Worm (Caenorhabditis elegans): ENCODE results near the gene sqv-8.

The sqv-8 gene

ce11 chrII:9603419-9603818, 43.4 kb upstream of the sqv-8 start (continued):
- TF ChIP-seq nhr-237 (tag; optimal IDR thresholded peaks at IDR 0.05) (no peak), lin-15B (tag; optimal IDR thresholded peaks at IDR 0.05) (peak; percentile 63), snpc-4 (tag; optimal IDR thresholded peaks at IDR 0.05) (peak; percentile 42), zag-1 (tag; optimal IDR thresholded peaks at IDR 0.05) (no peak), unc-39 (tag; optimal IDR thresholded peaks at IDR 0.05) (no peak), aly-2 (tag; optimal IDR thresholded peaks at IDR 0.05) (no peak), fos-1 (tag; optimal IDR thresholded peaks at IDR 0.05) (no peak)

- no peak for TF ChIP-seq snpc-4 (tag; optimal IDR thresholded peaks at IDR 0.05)
- peak; percentile 87 for TF ChIP-seq pqm-1 (tag; optimal IDR thresholded peaks at IDR 0.05)
- TF ChIP-seq nhr-43 (tag; optimal IDR thresholded peaks at IDR 0.05; ENCODE audit: poor library complexity, severe bottlenecking): no peak
- peak; percentile 68 for TF ChIP-seq elt-2 (tag; optimal IDR thresholded peaks at IDR 0.05)
- TF ChIP-seq eor-1 (tag; optimal IDR thresholded peaks at IDR 0.05): no peak
- peak; percentile 35 for TF ChIP-seq ama-1 (optimal IDR thresholded peaks at IDR 0.05)
- no peak for TF ChIP-seq nhr-12 (tag; optimal IDR thresholded peaks at IDR 0.05)
- TF ChIP-seq lin-39 (tag; optimal IDR thresholded peaks at IDR 0.05): peak; percentile 34
- peak; percentile 3 for TF ChIP-seq nfya-1 (tag; optimal IDR thresholded peaks at IDR 0.05; ENCODE audit: insufficient read depth)
- peak; percentile 18 for TF ChIP-seq pha-4 (tag; optimal IDR thresholded peaks at IDR 0.05)
These were observed 42.7 kb upstream of the sqv-8 start for ce11 chrII:9604063-9604462.

DNA sequence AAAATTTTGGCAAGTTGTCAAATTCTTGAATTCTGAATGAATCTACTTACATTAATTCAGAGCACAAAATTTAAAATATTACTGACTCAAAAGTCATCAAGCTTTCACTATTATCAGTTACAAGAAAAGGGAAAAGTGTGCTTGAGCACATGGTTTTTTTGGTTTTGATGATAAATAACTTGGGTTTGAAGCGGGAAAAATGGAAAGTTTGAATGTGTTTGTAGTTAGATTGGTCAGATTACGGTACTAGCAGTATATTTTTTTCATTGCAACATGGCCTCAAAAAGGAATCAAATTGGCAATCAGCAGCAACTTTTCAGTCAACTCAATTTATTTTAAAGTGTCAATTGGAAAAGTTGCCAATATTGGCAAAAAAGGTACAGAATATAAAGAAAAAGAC, 42.1 kb upstream of the sqv-8 start:
- TF ChIP-seq eor-1 (tag; optimal IDR thresholded peaks at IDR 0.05) (no peak), daf-12 (tag; optimal IDR thresholded peaks at IDR 0.05) (no peak), unc-62 (GFP tag; optimal IDR thresholded peaks at IDR 0.05) (no peak), elt-2 (tag; optimal IDR thresholded peaks at IDR 0.05) (peak; percentile 24), nfya-1 (tag; optimal IDR thresholded peaks at IDR 0.05; ENCODE audit: insufficient read depth) (no peak), ztf-4 (tag; optimal IDR thresholded peaks at IDR 0.05) (no peak), nhr-12 (tag; optimal IDR thresholded peaks at IDR 0.05) (no peak), pha-4 (tag; optimal IDR thresholded peaks at IDR 0.05) (peak; percentile 3), ceh-9 (tag; optimal IDR thresholded peaks at IDR 0.05) (no peak), nhr-237 (tag; optimal IDR thresholded peaks at IDR 0.05) (no peak), pqm-1 (tag; optimal IDR thresholded peaks at IDR 0.05) (peak; percentile 53), nhr-11 (tag; optimal IDR thresholded peaks at IDR 0.05) (no peak), lin-15B (tag; optimal IDR thresholded peaks at IDR 0.05) (no peak), nhr-43 (tag; optimal IDR thresholded peaks at IDR 0.05; ENCODE audit: poor library complexity, severe bottlenecking) (no peak), fkh-2 (tag; optimal IDR thresholded peaks at IDR 0.05) (no peak), jun-1 (tag; optimal IDR thresholded peaks at IDR 0.05) (no peak), fos-1 (tag; optimal IDR thresholded peaks at IDR 0.05) (no peak), skn-1 (tag; optimal IDR thresholded peaks at IDR 0.05) (peak; percentile 18)

ce11 chrII:9605336-9605735, 41.4 kb upstream of the sqv-8 start, which contains the start of gene nhr-19:
Gene nhr-19 (minus strand): TSS chrII:9605526.
- peak; percentile 17 for TF ChIP-seq mdl-1 (tag; optimal IDR thresholded peaks at IDR 0.05)
- peak; percentile 85 for TF ChIP-seq pha-4 (tag; optimal IDR thresholded peaks at IDR 0.05)
- TF ChIP-seq fkh-2 (tag; optimal IDR thresholded peaks at IDR 0.05): no peak

ce11 chrII:9605954-9606353, 40.8 kb upstream of the sqv-8 start:
- TF ChIP-seq ama-1 (optimal IDR thresholded peaks at IDR 0.05): no peak
- TF ChIP-seq nhr-25 (tag; optimal IDR thresholded peaks at IDR 0.05): no peak
- no peak for TF ChIP-seq lsy-12 (tag; optimal IDR thresholded peaks at IDR 0.05)
- peak; percentile 93 for TF ChIP-seq elt-1 (tag; optimal IDR thresholded peaks at IDR 0.05)
- TF ChIP-seq nhr-11 (tag; optimal IDR thresholded peaks at IDR 0.05): no peak
- TF ChIP-seq pha-4 (tag; optimal IDR thresholded peaks at IDR 0.05): no peak
- TF ChIP-seq lin-39 (tag; optimal IDR thresholded peaks at IDR 0.05): no peak
- TF ChIP-seq mml-1 (tag; optimal IDR thresholded peaks at IDR 0.05): no peak
- no peak for TF ChIP-seq fos-1 (tag; optimal IDR thresholded peaks at IDR 0.05)
- peak; percentile 30 for TF ChIP-seq nhr-23 (tag; optimal IDR thresholded peaks at IDR 0.05)
- TF ChIP-seq nhr-28 (tag; optimal IDR thresholded peaks at IDR 0.05): no peak

DNA sequence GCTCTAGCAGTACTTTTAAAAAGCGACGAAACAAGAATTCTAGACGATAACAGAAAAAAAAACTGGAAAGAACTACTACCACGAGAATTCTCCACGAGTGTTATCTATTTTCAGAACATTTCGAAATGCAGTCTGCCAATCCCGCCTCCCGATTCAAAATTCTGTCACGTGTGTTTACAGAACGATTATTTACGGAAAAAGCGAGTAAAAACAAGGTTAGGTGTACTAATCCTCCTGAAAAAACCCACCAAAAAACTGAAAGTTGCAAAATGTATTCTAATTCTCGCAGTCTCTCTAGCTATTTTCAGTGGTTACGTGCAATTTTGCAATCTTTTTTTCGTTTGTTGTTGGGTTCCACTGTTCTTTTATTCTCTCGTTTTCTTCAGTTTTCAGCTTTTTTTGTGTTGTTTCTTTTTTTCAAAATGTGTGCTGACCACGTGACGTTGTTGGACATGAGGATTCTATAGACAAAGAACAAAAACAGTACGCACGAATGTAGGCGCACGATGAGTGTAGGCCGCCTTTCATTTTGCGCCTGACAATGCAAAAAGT, 40.2 kb upstream of the sqv-8 start:
- no peak for TF ChIP-seq ceh-28 (tag; optimal IDR thresholded peaks at IDR 0.05)
- TF ChIP-seq elt-2 (tag; optimal IDR thresholded peaks at IDR 0.05): peak; percentile 20
- TF ChIP-seq unc-62 (GFP tag; optimal IDR thresholded peaks at IDR 0.05): no peak
- TF ChIP-seq nhr-67 (tag; optimal IDR thresholded peaks at IDR 0.05): no peak
- no peak for TF ChIP-seq nhr-25 (tag; optimal IDR thresholded peaks at IDR 0.05)
- TF ChIP-seq ama-1 (optimal IDR thresholded peaks at IDR 0.05): peak; percentile 17
- no peak for TF ChIP-seq ceh-82 (tag; optimal IDR thresholded peaks at IDR 0.05)
- TF ChIP-seq eor-1 (tag; optimal IDR thresholded peaks at IDR 0.05): no peak
- TF ChIP-seq daf-12 (tag; optimal IDR thresholded peaks at IDR 0.05): no peak
- no peak for TF ChIP-seq ceh-16 (tag; optimal IDR thresholded peaks at IDR 0.05)
- no peak for TF ChIP-seq mml-1 (tag; optimal IDR thresholded peaks at IDR 0.05)
- peak; percentile 13 for TF ChIP-seq pha-4 (tag; optimal IDR thresholded peaks at IDR 0.05)
- TF ChIP-seq lin-39 (tag; optimal IDR thresholded peaks at IDR 0.05): no peak
- TF ChIP-seq nhr-12 (tag; optimal IDR thresholded peaks at IDR 0.05): no peak

Data from whole organism, L3 larva.